Worm (Caenorhabditis elegans) whole organism, late embryonic: Measurements from ENCODE around the gene srx-62.

ENCODE experiments used
- K09A11.1 ChIP-seq: sonication (generic microtip); optimal IDR thresholded peaks from 2 replicates; lab custom pipeline; 2017; ENCODE audit warnings: antibody characterized with exemption, mild to moderate bottlenecking, missing genetic modification characterization, missing compliant biosample characterization; ENCODE audit not compliant: insufficient read depth
- ceh-34 ChIP-seq: sonication (generic microtip); optimal IDR thresholded peaks from 2 replicates; lab custom pipeline; 2016; ENCODE audit warnings: mild to moderate bottlenecking, missing genetic modification characterization, missing compliant biosample characterization
- eyg-1 ChIP-seq: sonication (generic microtip); optimal IDR thresholded peaks from 2 replicates; lab custom pipeline; 2016; ENCODE audit warnings: missing genotype, missing genetic modification characterization, missing compliant biosample characterization
- gmeb-2 ChIP-seq: sonication (generic microtip); optimal IDR thresholded peaks from 2 replicates; lab custom pipeline; 2016; ENCODE audit warnings: missing genetic modification characterization, inconsistent platforms, missing compliant biosample characterization
- nfya-1 ChIP-seq: sonication (generic microtip); optimal IDR thresholded peaks from 2 replicates; lab custom pipeline; 2017; ENCODE audit warnings: missing genetic modification characterization, mild to moderate bottlenecking, missing compliant biosample characterization, antibody characterized with exemption, moderate library complexity
- pax-1 ChIP-seq: fragments of 150-350 bp; optimal IDR thresholded peaks from 2 replicates; lab custom pipeline; 2014; ENCODE audit warnings: missing biosample characterization, missing genetic modification characterization
- pqm-1 ChIP-seq: sonication (generic microtip); optimal IDR thresholded peaks from 2 replicates; lab custom pipeline; 2016; ENCODE audit warnings: missing genetic modification characterization, missing compliant biosample characterization
- sdc-2 ChIP-seq: sonication (generic microtip); optimal IDR thresholded peaks from 2 replicates; lab custom pipeline; 2016; ENCODE audit warnings: missing genotype, missing genetic modification characterization, missing compliant biosample characterization
- sox-4 ChIP-seq: sonication (generic microtip); optimal IDR thresholded peaks from 2 replicates; lab custom pipeline; 2017; ENCODE audit warnings: mild to moderate bottlenecking, missing genetic modification characterization, inconsistent platforms, missing compliant biosample characterization
- tbx-2 ChIP-seq: sonication (generic microtip); optimal IDR thresholded peaks from 2 replicates; lab custom pipeline; 2016; ENCODE audit warnings: missing genetic modification characterization, missing compliant biosample characterization
- unc-3 ChIP-seq, 2 experiments: fragments of 200-800 bp in 1 of 2; sonication (Bioruptor generic) in 1 of 2; sonication (generic microtip) in 1 of 2; conservative IDR thresholded peaks in 1 of 2; optimal IDR thresholded peaks in 1 of 2; 2 replicates each; pipeline versions ENCODE4 v1.3.6 to Lab custom; 2016 to 2022; ENCODE audit warnings: missing compliant biosample characterization in 2 of 2, missing genetic modification characterization in 2 of 2, missing genetic modification reagents in 1 of 2
- unc-42 ChIP-seq: sonication (generic microtip); optimal IDR thresholded peaks from 2 replicates; lab custom pipeline; 2016; ENCODE audit warnings: missing genotype, missing genetic modification characterization, missing compliant biosample characterization

DNA sequence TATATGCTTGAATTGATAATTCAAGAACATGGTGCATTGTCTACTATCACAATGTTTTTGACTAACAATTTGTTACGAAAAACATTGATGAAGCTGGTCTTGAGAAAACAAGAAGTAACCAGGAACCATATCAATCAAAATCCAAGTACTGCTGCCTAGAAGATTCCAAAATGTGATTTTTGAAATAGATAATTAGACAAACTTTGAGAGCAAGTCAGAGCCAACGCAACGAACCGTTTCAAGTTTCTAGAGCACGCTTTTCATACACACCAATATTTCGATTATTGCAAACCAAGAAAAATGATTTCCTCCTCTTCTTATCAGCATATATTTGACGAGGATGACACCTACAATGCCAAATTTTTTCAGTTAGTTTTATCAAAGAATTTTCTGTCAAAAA lies 21.0 kb upstream of the srx-62 start, which contains the start of gene srw-89:
- no peak for TF ChIP-seq tbx-2
- no peak for TF ChIP-seq eyg-1 (tag; lab: Kevin White, UChicago)
- TF ChIP-seq K09A11.1 (tag; lab: Kevin White, UChicago): no peak
- no peak for TF ChIP-seq sox-4 (tag; lab: Kevin White, UChicago)
- no peak for TF ChIP-seq nfya-1
- no peak for TF ChIP-seq ceh-34 (tag; lab: Kevin White, UChicago)
- TF ChIP-seq unc-3 (GFP tag; conservative IDR thresholded peaks at IDR 0.05; lab: Robert Waterston, UW): no peak
- TF ChIP-seq unc-3 (tag; optimal IDR thresholded peaks at IDR 0.05; lab: Kevin White, UChicago): no peak
- TF ChIP-seq sdc-2 (tag; lab: Kevin White, UChicago): no peak
- no peak for TF ChIP-seq pqm-1 (tag; lab: Kevin White, UChicago)
- no peak for TF ChIP-seq gmeb-2
- TF ChIP-seq pax-1: no peak
- TF ChIP-seq unc-42 (tag; lab: Kevin White, UChicago): no peak
